Fruit fly (Drosophila melanogaster) whole organism, embryonic: ENCODE measurements around the gene bor.

ENCODE experiments used
- Awh ChIP-seq: fragments of 200-800 bp; sonication (Bioruptor generic); IDR thresholded peaks from 2 replicates; pipeline ENCODE4, ENCODE4 v1.3.6; 2022; ENCODE audit warnings: missing biosample characterization, missing genetic modification characterization
- CG10209 ChIP-seq: fragments of 200-800 bp; sonication (Bioruptor generic); optimal IDR thresholded peaks from 3 replicates; lab custom pipeline; 2017; ENCODE audit warnings: missing biosample characterization, mild to moderate bottlenecking, missing genetic modification characterization, missing genetic modification reagents
- CG12219 ChIP-seq: fragments of 200-800 bp; sonication (Bioruptor generic); optimal IDR thresholded peaks from 3 replicates; lab custom pipeline; 2018; ENCODE audit warnings: missing biosample characterization, mild to moderate bottlenecking, missing genetic modification characterization
- CG1233 ChIP-seq: fragments of 200-800 bp; sonication (Bioruptor generic); optimal IDR thresholded peaks from 4 replicates; lab custom pipeline; 2018; ENCODE audit warnings: missing biosample characterization, mild to moderate bottlenecking, missing genetic modification characterization
- CG14710 ChIP-seq: fragments of 200-800 bp; sonication (Bioruptor generic); optimal IDR thresholded peaks from 3 replicates; lab custom pipeline; 2019; ENCODE audit warnings: missing biosample characterization, mild to moderate bottlenecking, missing genetic modification characterization, moderate library complexity
- CG15073 ChIP-seq: fragments of 200-800 bp; sonication (Bioruptor generic); optimal IDR thresholded peaks from 2 replicates; lab custom pipeline; 2016; ENCODE audit warnings: missing biosample characterization, missing genetic modification characterization
- CG16779 ChIP-seq: fragments of 200-800 bp; sonication (Bioruptor generic); IDR thresholded peaks from 2 replicates; pipeline ENCODE4 v1.3.6; 2022; ENCODE audit warnings: missing biosample characterization, missing genetic modification characterization
- CG2712 ChIP-seq: fragments of 200-800 bp; optimal IDR thresholded peaks from 3 replicates; lab custom pipeline; 2019; ENCODE audit warnings: missing biosample characterization, mild to moderate bottlenecking, missing genetic modification characterization, moderate library complexity
- CG3995 ChIP-seq: fragments of 200-800 bp; sonication (Bioruptor generic); optimal IDR thresholded peaks from 3 replicates; lab custom pipeline; 2016; ENCODE audit warnings: missing biosample characterization, missing genetic modification characterization
- CG5245 ChIP-seq: fragments of 200-800 bp; sonication (Bioruptor generic); optimal IDR thresholded peaks from 3 replicates; lab custom pipeline; 2016; ENCODE audit warnings: missing biosample characterization, missing genetic modification characterization
- CG7556 ChIP-seq: fragments of 200-800 bp; sonication (Bioruptor generic); optimal IDR thresholded peaks from 2 replicates; lab custom pipeline; 2017; ENCODE audit warnings: missing biosample characterization, mild to moderate bottlenecking, missing genetic modification characterization
- CG7987 ChIP-seq: fragments of 200-800 bp; sonication (Bioruptor generic); optimal IDR thresholded peaks from 2 replicates; lab custom pipeline; 2018; ENCODE audit warnings: missing biosample characterization, mild to moderate bottlenecking, missing genetic modification characterization, moderate library complexity
- CG8765 ChIP-seq: fragments of 200-800 bp; sonication (Bioruptor generic); IDR thresholded peaks from 2 replicates; pipeline ENCODE4 v1.3.6; 2022; ENCODE audit warnings: missing biosample characterization, missing genetic modification characterization
- CG9797 ChIP-seq: fragments of 200-800 bp; sonication (Bioruptor generic); optimal IDR thresholded peaks from 3 replicates; lab custom pipeline; 2018; ENCODE audit warnings: missing biosample characterization, mild to moderate bottlenecking, missing genetic modification characterization
- CrebB ChIP-seq: fragments of 200-800 bp; sonication (Bioruptor generic); optimal IDR thresholded peaks from 3 replicates; lab custom pipeline; 2018; ENCODE audit warnings: missing biosample characterization, mild to moderate bottlenecking, missing genetic modification characterization
- Dad ChIP-seq: fragments of 200-800 bp; sonication (Bioruptor generic); optimal IDR thresholded peaks from 3 replicates; lab custom pipeline; 2016; ENCODE audit warnings: missing biosample characterization, missing genetic modification characterization
- Doc3 ChIP-seq: fragments of 200-800 bp; sonication (Bioruptor generic); IDR thresholded peaks from 3 replicates; pipeline ENCODE4 v1.3.6; 2022; ENCODE audit warnings: missing biosample characterization, missing genetic modification characterization; ENCODE audit not compliant: partially characterized antibody
- E2f2 ChIP-seq: fragments of 200-800 bp; sonication (Bioruptor generic); IDR thresholded peaks from 2 replicates; pipeline ENCODE4 v1.3.6; 2022; ENCODE audit warnings: missing biosample characterization, missing genetic modification characterization
- Elba2 ChIP-seq: fragments of 200-800 bp; sonication (Bioruptor generic); optimal IDR thresholded peaks from 3 replicates; lab custom pipeline; 2016; ENCODE audit warnings: missing biosample characterization, missing genetic modification characterization
- HmgD ChIP-seq: fragments of 200-800 bp; sonication (Bioruptor generic); optimal IDR thresholded peaks from 3 replicates; lab custom pipeline; 2016; ENCODE audit warnings: missing biosample characterization, missing genetic modification characterization
- HmgZ ChIP-seq: fragments of 200-800 bp; sonication (Bioruptor generic); optimal IDR thresholded peaks from 2 replicates; lab custom pipeline; 2018; ENCODE audit warnings: missing biosample characterization, mild to moderate bottlenecking, missing genetic modification characterization
- Nf-YB ChIP-seq: fragments of 200-800 bp; sonication (Bioruptor generic); optimal IDR thresholded peaks from 3 replicates; lab custom pipeline; 2019; ENCODE audit warnings: missing biosample characterization, mild to moderate bottlenecking, missing genetic modification characterization, moderate library complexity
- Ravus ChIP-seq: fragments of 200-800 bp; sonication (Bioruptor generic); IDR thresholded peaks from 2 replicates; pipeline ENCODE4 v1.3.6; 2022; ENCODE audit warnings: missing biosample characterization, missing genetic modification characterization
- Rfx ChIP-seq: fragments of 200-800 bp; sonication (Bioruptor generic); IDR thresholded peaks from 2 replicates; pipeline ENCODE4 v1.3.6; 2022; ENCODE audit warnings: missing biosample characterization, missing genetic modification characterization
- Ssrp ChIP-seq: fragments of 200-800 bp; sonication (Bioruptor generic); optimal IDR thresholded peaks from 2 replicates; lab custom pipeline; 2018; ENCODE audit warnings: missing biosample characterization, mild to moderate bottlenecking, missing genetic modification characterization, moderate library complexity
- TFAM ChIP-seq: fragments of 200-800 bp; sonication (Bioruptor generic); optimal IDR thresholded peaks from 2 replicates; lab custom pipeline; 2017; ENCODE audit warnings: missing biosample characterization, missing genetic modification characterization, inconsistent platforms
- amos ChIP-seq: fragments of 200-800 bp; sonication (Bioruptor generic); IDR thresholded peaks from 2 replicates; pipeline ENCODE4 v1.3.6; 2022; ENCODE audit warnings: missing biosample characterization, missing genetic modification characterization; ENCODE audit not compliant: partially characterized antibody
- aop ChIP-seq: fragments of 200-800 bp; sonication (Bioruptor generic); IDR thresholded peaks from 2 replicates; pipeline ENCODE4 v1.3.6; 2022; ENCODE audit warnings: missing biosample characterization, missing genetic modification characterization
- ash1 ChIP-seq: fragments of 200-800 bp; sonication (Bioruptor generic); optimal IDR thresholded peaks from 2 replicates; lab custom pipeline; 2018; ENCODE audit warnings: missing biosample characterization, mild to moderate bottlenecking, missing genetic modification characterization
- bigmax ChIP-seq: fragments of 200-800 bp; sonication (Bioruptor generic); optimal IDR thresholded peaks from 2 replicates; lab custom pipeline; 2018; ENCODE audit warnings: missing biosample characterization, mild to moderate bottlenecking, missing genetic modification characterization
- chif ChIP-seq, 2 experiments: fragments of 200-800 bp; sonication (Bioruptor generic); optimal IDR thresholded peaks; 3 replicates each; lab custom pipeline; 2016; ENCODE audit warnings: missing biosample characterization in 2 of 2, missing genetic modification characterization in 2 of 2
- dysf ChIP-seq: fragments of 200-800 bp; sonication (Bioruptor generic); IDR thresholded peaks from 3 replicates; pipeline ENCODE4 v1.3.6; 2022; ENCODE audit warnings: missing biosample characterization, missing genetic modification characterization
- fd96Cb ChIP-seq: fragments of 200-800 bp; sonication (Bioruptor generic); optimal IDR thresholded peaks from 2 replicates; lab custom pipeline; 2018; ENCODE audit warnings: missing biosample characterization, mild to moderate bottlenecking, missing genetic modification characterization, moderate library complexity
- gce ChIP-seq: fragments of 200-800 bp; sonication (Bioruptor generic); IDR thresholded peaks from 3 replicates; pipeline ENCODE4 v1.3.6; 2022; ENCODE audit warnings: missing biosample characterization, missing genetic modification characterization
- gfzf ChIP-seq: fragments of 200-800 bp; sonication (Bioruptor generic); optimal IDR thresholded peaks from 2 replicates; lab custom pipeline; 2016; ENCODE audit warnings: missing biosample characterization, mild to moderate bottlenecking, missing genetic modification characterization, moderate library complexity
- klu ChIP-seq: fragments of 200-800 bp; sonication (Bioruptor generic); IDR thresholded peaks from 2 replicates; pipeline ENCODE4 v1.3.6; 2022; ENCODE audit warnings: missing biosample characterization, missing genetic modification characterization
- mld ChIP-seq: fragments of 200-800 bp; sonication (Bioruptor generic); IDR thresholded peaks from 3 replicates; pipeline ENCODE4 v1.3.6; 2022; ENCODE audit warnings: missing biosample characterization, missing genetic modification characterization; ENCODE audit not compliant: partially characterized antibody
- pfk ChIP-seq: fragments of 200-800 bp; sonication (Bioruptor generic); optimal IDR thresholded peaks from 2 replicates; lab custom pipeline; 2018; ENCODE audit warnings: missing biosample characterization, mild to moderate bottlenecking, missing genetic modification characterization, moderate library complexity
- psq ChIP-seq: fragments of 200-800 bp; sonication (Bioruptor generic); optimal IDR thresholded peaks from 2 replicates; lab custom pipeline; 2017; ENCODE audit warnings: missing biosample characterization, missing genetic modification characterization
- ranshi ChIP-seq: fragments of 200-800 bp; sonication (Bioruptor generic); IDR thresholded peaks from 2 replicates; pipeline ENCODE4 v1.3.6; 2022; ENCODE audit warnings: missing biosample characterization, missing genetic modification characterization
- run ChIP-seq: fragments of 200-800 bp; sonication (Bioruptor generic); optimal IDR thresholded peaks from 3 replicates; lab custom pipeline; 2018; ENCODE audit warnings: missing biosample characterization, mild to moderate bottlenecking, missing genetic modification characterization
- sisA ChIP-seq: fragments of 200-800 bp; sonication (Bioruptor generic); IDR thresholded peaks from 2 replicates; pipeline ENCODE4 v1.3.6; 2022; ENCODE audit warnings: missing biosample characterization, missing genetic modification characterization
- slbo ChIP-seq: fragments of 200-800 bp; sonication (Bioruptor generic); IDR thresholded peaks from 2 replicates; pipeline ENCODE4 v1.3.6; 2022; ENCODE audit warnings: missing biosample characterization, missing genetic modification characterization
- tio ChIP-seq: fragments of 200-800 bp; sonication (Bioruptor generic); optimal IDR thresholded peaks from 2 replicates; lab custom pipeline; 2017; ENCODE audit warnings: missing biosample characterization, missing genetic modification characterization, inconsistent platforms
- tll ChIP-seq, 2 experiments: fragments of 200-800 bp in 1 of 2; fragments of >200 bp in 1 of 2; sonication (Bioruptor generic) in 1 of 2; optimal IDR thresholded peaks; 2 replicates each; lab custom pipeline; 2017 to 2019; ENCODE audit warnings: missing biosample characterization in 2 of 2, missing genetic modification characterization in 2 of 2, mild to moderate bottlenecking in 1 of 2, moderate library complexity in 1 of 2
- vfl ChIP-seq: fragments of 200-800 bp; sonication (Bioruptor generic); optimal IDR thresholded peaks from 2 replicates; lab custom pipeline; 2016; ENCODE audit warnings: missing biosample characterization, missing genetic modification characterization
- vnd ChIP-seq: fragments of 200-800 bp; sonication (Bioruptor generic); IDR thresholded peaks from 3 replicates; pipeline ENCODE4 v1.3.6; 2022; ENCODE audit warnings: missing biosample characterization, missing genetic modification characterization; ENCODE audit not compliant: partially characterized antibody
- wek ChIP-seq: fragments of 200-800 bp; sonication (Bioruptor generic); optimal IDR thresholded peaks from 3 replicates; lab custom pipeline; 2018; ENCODE audit warnings: missing biosample characterization, mild to moderate bottlenecking, missing genetic modification characterization, moderate library complexity
- wor ChIP-seq: fragments of 200-800 bp; sonication (Bioruptor generic); IDR thresholded peaks from 2 replicates; pipeline ENCODE4 v1.3.6; 2022; ENCODE audit warnings: missing biosample characterization, missing genetic modification characterization

Gene bor

DNA sequence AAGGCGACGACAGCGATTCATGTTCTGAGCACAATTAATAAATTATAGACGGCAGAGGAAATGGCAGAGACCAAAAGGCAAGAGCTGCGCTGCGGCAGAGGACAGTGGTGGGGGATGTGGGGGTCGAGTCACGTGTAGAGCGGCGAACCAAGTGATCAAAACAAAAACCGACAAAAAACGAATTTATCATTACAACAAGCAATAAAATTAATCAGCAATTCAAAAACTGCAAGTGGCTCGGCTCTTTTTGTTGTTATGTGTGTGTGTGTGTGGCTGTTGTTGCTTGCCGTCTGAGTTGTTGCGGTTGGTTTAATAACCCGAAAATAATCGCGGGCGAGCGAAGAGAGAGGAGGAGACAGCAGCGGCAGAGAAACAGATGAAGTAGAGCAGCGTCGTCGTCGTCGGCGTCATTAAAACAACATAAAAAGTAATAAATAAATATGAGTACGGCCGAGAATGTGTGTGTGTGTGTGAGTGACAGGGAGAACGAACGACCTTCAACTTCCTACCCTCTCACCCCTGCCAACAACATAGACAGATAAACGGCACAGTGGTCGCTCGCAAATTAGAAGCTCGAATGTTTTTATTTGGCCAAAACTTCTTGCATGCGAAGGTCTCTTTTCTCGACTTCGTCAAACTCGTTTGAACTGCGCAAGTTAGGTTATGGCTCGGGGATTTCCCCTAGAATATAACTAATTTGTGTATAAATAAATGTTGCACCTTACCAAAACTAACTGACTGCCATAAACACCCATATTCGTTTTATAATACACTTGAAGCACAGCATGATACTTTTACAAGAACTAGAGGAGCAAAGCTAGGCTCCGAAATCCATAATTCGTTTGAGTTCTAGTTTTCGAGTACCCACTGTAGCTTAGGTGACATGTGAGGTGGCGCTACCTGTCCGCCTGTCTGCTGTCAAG, 32.3 kb downstream of the bor start (continued):
- TF ChIP-seq CG16779 (no peak), fd96Cb (tag; lab: Kevin White, UChicago) (peak; percentile 80), CG12219 (GFP tag; lab: Kevin White, UChicago) (peak; percentile 56), pfk (no peak), CG7556 (GFP tag; lab: Kevin White, UChicago) (peak; percentile 80), CrebB (no peak), mld (GFP tag; lab: Robert Waterston, UW) (no peak), Ssrp (peak; percentile 76), amos (no peak), chif (GFP tag; optimal IDR thresholded peaks at IDR 0.05; lab: Kevin White, UChicago) (peak; percentile 73 to 79), CG2712 (tag; lab: Kevin White, UChicago) (peak; percentile 86), sisA (GFP tag; lab: Robert Waterston, UW) (no peak), bigmax (GFP tag; lab: Kevin White, UChicago) (no peak), CG14710 (tag; lab: Kevin White, UChicago) (peak; percentile 77), tll (GFP tag; optimal IDR thresholded peaks at IDR 0.05; lab: Kevin White, UChicago) (peak; percentile 13 to 39), vfl (GFP tag; lab: Kevin White, UChicago) (peak; percentile 40), slbo (GFP tag; lab: Robert Waterston, UW) (no peak), Awh (GFP tag; lab: Robert Waterston, UW) (no peak), CG3995 (GFP tag; lab: Kevin White, UChicago) (no peak), run (peak; percentile 24), E2f2 (GFP tag; lab: Robert Waterston, UW) (no peak), CG1233 (GFP tag; lab: Kevin White, UChicago) (peak; percentile 69), CG10209 (peak; percentile 84), Nf-YB (GFP tag; lab: Kevin White, UChicago) (peak; percentile 37), ash1 (GFP tag; lab: Kevin White, UChicago) (no peak), Elba2 (no peak), vnd (no peak), wek (GFP tag; lab: Kevin White, UChicago) (no peak), Rfx (GFP tag; lab: Robert Waterston, UW) (no peak), aop (no peak), psq (peak; percentile 90), ranshi (GFP tag; lab: Robert Waterston, UW) (no peak), gce (GFP tag; lab: Robert Waterston, UW) (no peak), gfzf (GFP tag; lab: Kevin White, UChicago) (no peak), Ravus (GFP tag; lab: Robert Waterston, UW) (no peak), dysf (no peak), CG7987 (no peak), wor (GFP tag; lab: Robert Waterston, UW) (no peak), HmgD (GFP tag; lab: Kevin White, UChicago) (peak; percentile 6), CG9797 (GFP tag; lab: Kevin White, UChicago) (peak; percentile 5), CG15073 (GFP tag; lab: Kevin White, UChicago) (no peak), HmgZ (tag; lab: Kevin White, UChicago) (peak; percentile 23), tio (GFP tag; lab: Kevin White, UChicago) (peak; percentile 68), CG5245 (peak; percentile 64), Dad (GFP tag; lab: Kevin White, UChicago) (peak; percentile 9), CG8765 (GFP tag; lab: Robert Waterston, UW) (no peak), Doc3 (GFP tag; lab: Robert Waterston, UW) (no peak), TFAM (GFP tag; lab: Kevin White, UChicago) (peak; percentile 12), klu (GFP tag; lab: Robert Waterston, UW) (no peak)
